Fruit fly (Drosophila melanogaster) whole organism, embryonic: Measurements from ENCODE around the gene CG4382.

Source experiments
- Abd-B ChIP-seq: fragments of 200-800 bp; sonication (Bioruptor generic); optimal IDR thresholded peaks from 2 replicates; lab custom pipeline; 2018; ENCODE audit warnings: missing biosample characterization, mild to moderate bottlenecking, missing genetic modification characterization, moderate library complexity
- Antp ChIP-seq: fragments of 200-800 bp; sonication (Bioruptor generic); optimal IDR thresholded peaks from 3 replicates; lab custom pipeline; 2016; ENCODE audit warnings: missing biosample characterization, missing genetic modification characterization
- B-H1 ChIP-seq: fragments of 200-800 bp; sonication (Bioruptor generic); IDR thresholded peaks from 3 replicates; pipeline ENCODE4 v1.3.6; 2022; ENCODE audit warnings: missing biosample characterization, missing genetic modification characterization
- Bdp1 ChIP-seq: fragments of 200-800 bp; sonication (Bioruptor generic); optimal IDR thresholded peaks from 3 replicates; lab custom pipeline; 2016; ENCODE audit warnings: missing biosample characterization, missing genetic modification characterization
- Blimp-1 ChIP-seq: fragments of 200-800 bp; sonication (Bioruptor generic); optimal IDR thresholded peaks from 3 replicates; lab custom pipeline; 2018; ENCODE audit warnings: missing biosample characterization, missing genetic modification characterization, mild to moderate bottlenecking, moderate library complexity, missing genetic modification reagents
- CG10654 ChIP-seq: fragments of 200-800 bp; sonication (Bioruptor generic); optimal IDR thresholded peaks from 2 replicates; lab custom pipeline; 2016; ENCODE audit warnings: missing biosample characterization, missing genetic modification characterization
- CG11398 ChIP-seq: fragments of 200-800 bp; sonication (Bioruptor generic); optimal IDR thresholded peaks from 2 replicates; lab custom pipeline; 2016; ENCODE audit warnings: missing biosample characterization, missing genetic modification characterization
- CG11695 ChIP-seq: fragments of 200-800 bp; sonication (Bioruptor generic); IDR thresholded peaks from 3 replicates; pipeline ENCODE4 v1.3.6; 2022; ENCODE audit warnings: missing biosample characterization, missing genetic modification characterization
- CG12104 ChIP-seq: fragments of 200-800 bp; sonication (Bioruptor generic); optimal IDR thresholded peaks from 3 replicates; lab custom pipeline; 2016; ENCODE audit warnings: missing biosample characterization, missing genetic modification characterization
- CG12391 ChIP-seq: fragments of 200-800 bp; sonication (Bioruptor generic); optimal IDR thresholded peaks from 3 replicates; lab custom pipeline; 2018; ENCODE audit warnings: missing biosample characterization, mild to moderate bottlenecking, missing genetic modification characterization, moderate library complexity
- CG13424 ChIP-seq: fragments of 200-800 bp; sonication (Bioruptor generic); optimal IDR thresholded peaks from 2 replicates; lab custom pipeline; 2019; ENCODE audit warnings: missing biosample characterization, mild to moderate bottlenecking, missing genetic modification characterization, moderate library complexity
- CG14860 ChIP-seq: fragments of 200-800 bp; sonication (Bioruptor generic); IDR thresholded peaks from 3 replicates; pipeline ENCODE4 v1.3.6; 2022; ENCODE audit warnings: missing biosample characterization, missing genetic modification characterization; ENCODE audit not compliant: partially characterized antibody
- CG1602 ChIP-seq: fragments of 200-800 bp; sonication (Bioruptor generic); optimal IDR thresholded peaks from 3 replicates; lab custom pipeline; 2016; ENCODE audit warnings: missing biosample characterization, missing genetic modification characterization
- CG16863 ChIP-seq: fragments of 200-800 bp; sonication (Bioruptor generic); optimal IDR thresholded peaks from 3 replicates; lab custom pipeline; 2016; ENCODE audit warnings: missing biosample characterization, missing genetic modification characterization
- CG17361 ChIP-seq: fragments of 200-800 bp; sonication (Bioruptor generic); IDR thresholded peaks from 3 replicates; pipeline ENCODE4 v1.3.6; 2022; ENCODE audit warnings: missing biosample characterization, missing genetic modification characterization
- CG18599 ChIP-seq: fragments of 200-800 bp; sonication (Bioruptor generic); optimal IDR thresholded peaks from 3 replicates; lab custom pipeline; 2017; ENCODE audit warnings: missing biosample characterization, missing genetic modification characterization, mild to moderate bottlenecking, moderate library complexity, missing genetic modification reagents
- CG2129 ChIP-seq: fragments of 200-800 bp; sonication (Bioruptor generic); IDR thresholded peaks from 2 replicates; pipeline ENCODE4 v1.3.6; 2022; ENCODE audit warnings: missing biosample characterization, missing genetic modification characterization; ENCODE audit not compliant: partially characterized antibody
- CG31388 ChIP-seq: fragments of 200-800 bp; sonication (Bioruptor generic); optimal IDR thresholded peaks from 2 replicates; lab custom pipeline; 2016; ENCODE audit warnings: missing biosample characterization, missing genetic modification characterization
- CG31441 ChIP-seq: fragments of 200-800 bp; sonication (Bioruptor generic); IDR thresholded peaks from 2 replicates; pipeline ENCODE4 v1.3.6; 2022; ENCODE audit warnings: missing biosample characterization, missing genetic modification characterization
- CG34422 ChIP-seq: fragments of 200-800 bp; sonication (Bioruptor generic); IDR thresholded peaks from 3 replicates; pipeline ENCODE4 v1.3.6; 2022; ENCODE audit warnings: missing biosample characterization, missing genetic modification characterization
- CG7928 ChIP-seq: fragments of 200-800 bp; sonication (Bioruptor generic); optimal IDR thresholded peaks from 2 replicates; lab custom pipeline; 2017; ENCODE audit warnings: missing biosample characterization, mild to moderate bottlenecking, missing genetic modification characterization
- CG9215 ChIP-seq: fragments of 200-800 bp; sonication (Bioruptor generic); IDR thresholded peaks from 2 replicates; pipeline ENCODE4 v1.3.6; 2022; ENCODE audit warnings: missing biosample characterization, missing genetic modification characterization
- CkIIα-i1 ChIP-seq: fragments of 200-800 bp; sonication (Bioruptor generic); IDR thresholded peaks from 2 replicates; pipeline ENCODE4 v1.3.6; 2022; ENCODE audit warnings: missing biosample characterization, missing genetic modification characterization
- Dip2 ChIP-seq: fragments of 200-800 bp; sonication (Bioruptor generic); IDR thresholded peaks from 2 replicates; pipeline ENCODE4 v1.3.6; 2022; ENCODE audit warnings: missing biosample characterization, missing genetic modification characterization
- Doc2 ChIP-seq: fragments of 200-800 bp; sonication (Bioruptor generic); IDR thresholded peaks from 2 replicates; pipeline ENCODE4 v1.3.6; 2022; ENCODE audit warnings: missing biosample characterization, missing genetic modification characterization
- Drgx ChIP-seq: fragments of 200-800 bp; sonication (Bioruptor generic); IDR thresholded peaks from 2 replicates; pipeline ENCODE4 v1.3.6; 2022; ENCODE audit warnings: missing biosample characterization, missing genetic modification characterization
- Hey ChIP-seq: fragments of 200-800 bp; sonication (Bioruptor generic); optimal IDR thresholded peaks from 3 replicates; lab custom pipeline; 2018; ENCODE audit warnings: missing biosample characterization, mild to moderate bottlenecking, missing genetic modification characterization
- Hr51 ChIP-seq, 2 experiments: fragments of 200-800 bp; sonication (Bioruptor generic); optimal IDR thresholded peaks; 2 replicates in 1 of 2; 3 replicates in 1 of 2; lab custom pipeline; 2016 to 2018; ENCODE audit warnings: missing biosample characterization in 2 of 2, missing genetic modification characterization in 2 of 2, mild to moderate bottlenecking in 1 of 2, moderate library complexity in 1 of 2
- Lhr ChIP-seq: fragments of 200-800 bp; sonication (Bioruptor generic); optimal IDR thresholded peaks from 3 replicates; lab custom pipeline; 2017; ENCODE audit warnings: mild to moderate bottlenecking, missing biosample characterization, missing genetic modification reagents, missing genetic modification characterization
- MBD-R2 ChIP-seq: fragments of 200-800 bp; sonication (Bioruptor generic); IDR thresholded peaks from 2 replicates; pipeline ENCODE4 v1.3.6; 2022; ENCODE audit warnings: missing biosample characterization, missing genetic modification characterization
- Mes4 ChIP-seq: fragments of 200-800 bp; sonication (Bioruptor generic); optimal IDR thresholded peaks from 2 replicates; lab custom pipeline; 2016; ENCODE audit warnings: missing biosample characterization, missing genetic modification characterization
- NC2α ChIP-seq: fragments of 200-800 bp; sonication (Bioruptor generic); optimal IDR thresholded peaks from 2 replicates; lab custom pipeline; 2016; ENCODE audit warnings: missing biosample characterization, missing genetic modification characterization
- Sin3A ChIP-seq: fragments of >200 bp; optimal IDR thresholded peaks from 2 replicates; lab custom pipeline; 2018
- Stat92E ChIP-seq, 3 experiments: fragments of >200 bp in 2 of 3; fragments of 200-800 bp in 1 of 3; sonication (Bioruptor generic) in 1 of 3; optimal IDR thresholded peaks; 2 replicates each; lab custom pipeline; 2017 to 2019; ENCODE audit warnings: missing biosample characterization in 3 of 3, missing genetic modification characterization in 3 of 3, mild to moderate bottlenecking in 1 of 3, moderate library complexity in 1 of 3
- Tbp ChIP-seq: fragments of >200 bp; optimal IDR thresholded peaks from 2 replicates; lab custom pipeline; 2018; ENCODE audit warnings: missing biosample characterization, missing genetic modification characterization
- al ChIP-seq: fragments of 200-800 bp; sonication (Bioruptor generic); IDR thresholded peaks from 2 replicates; pipeline ENCODE4 v1.3.6; 2022; ENCODE audit warnings: missing biosample characterization, missing genetic modification characterization
- aop ChIP-seq: fragments of 200-800 bp; sonication (Bioruptor generic); IDR thresholded peaks from 2 replicates; pipeline ENCODE4 v1.3.6; 2022; ENCODE audit warnings: missing biosample characterization, missing genetic modification characterization
- bbx ChIP-seq: fragments of 200-800 bp; sonication (Bioruptor generic); IDR thresholded peaks from 2 replicates; pipeline ENCODE4 v1.3.6; 2022; ENCODE audit warnings: missing biosample characterization, missing genetic modification characterization; ENCODE audit not compliant: partially characterized antibody
- caup ChIP-seq: fragments of 200-800 bp; sonication (Bioruptor generic); optimal IDR thresholded peaks from 3 replicates; lab custom pipeline; 2017; ENCODE audit warnings: missing biosample characterization, mild to moderate bottlenecking, missing genetic modification characterization, moderate library complexity; ENCODE audit not compliant: severe bottlenecking
- dm ChIP-seq: fragments of 200-800 bp; sonication (Bioruptor generic); optimal IDR thresholded peaks from 3 replicates; lab custom pipeline; 2016; ENCODE audit warnings: missing biosample characterization, missing genetic modification characterization
- dpn ChIP-seq, 2 experiments: fragments of 200-800 bp; sonication (Bioruptor generic); optimal IDR thresholded peaks; 3 replicates each; lab custom pipeline; 2016; ENCODE audit warnings: missing biosample characterization in 2 of 2, missing genetic modification characterization in 2 of 2
- fru ChIP-seq: fragments of >200 bp; optimal IDR thresholded peaks from 2 replicates; lab custom pipeline; 2017
- grn ChIP-seq: fragments of 200-800 bp; sonication (Bioruptor generic); optimal IDR thresholded peaks from 3 replicates; lab custom pipeline; 2017; ENCODE audit warnings: missing biosample characterization, missing genetic modification characterization
- jigr1 ChIP-seq: fragments of 200-800 bp; sonication (Bioruptor generic); IDR thresholded peaks from 3 replicates; pipeline ENCODE4 v1.3.6; 2022; ENCODE audit warnings: missing biosample characterization, missing genetic modification characterization
- oc ChIP-seq: fragments of 200-800 bp; sonication (Bioruptor generic); optimal IDR thresholded peaks from 2 replicates; lab custom pipeline; 2018; ENCODE audit warnings: missing biosample characterization, mild to moderate bottlenecking, missing genetic modification characterization, moderate library complexity
- onecut ChIP-seq: fragments of 200-800 bp; sonication (Bioruptor generic); IDR thresholded peaks from 2 replicates; pipeline ENCODE4 v1.3.6; 2022; ENCODE audit warnings: missing biosample characterization, missing genetic modification characterization
- pita ChIP-seq: fragments of 200-800 bp; sonication (Bioruptor generic); optimal IDR thresholded peaks from 2 replicates; lab custom pipeline; 2017; ENCODE audit warnings: missing biosample characterization, mild to moderate bottlenecking, missing genetic modification characterization
- run ChIP-seq: fragments of 200-800 bp; sonication (Bioruptor generic); optimal IDR thresholded peaks from 3 replicates; lab custom pipeline; 2018; ENCODE audit warnings: missing biosample characterization, mild to moderate bottlenecking, missing genetic modification characterization
- sc ChIP-seq, 3 experiments: fragments of >200 bp in 2 of 3; fragments of 200-800 bp in 1 of 3; sonication (Bioruptor generic) in 1 of 3; optimal IDR thresholded peaks; 2 replicates in 2 of 3; 3 replicates in 1 of 3; lab custom pipeline; 2017; ENCODE audit warnings: mild to moderate bottlenecking in 1 of 3, missing biosample characterization in 1 of 3, missing genetic modification characterization in 1 of 3, missing genetic modification reagents in 1 of 3
- sd ChIP-seq: fragments of 200-800 bp; sonication (Bioruptor generic); optimal IDR thresholded peaks from 3 replicates; lab custom pipeline; 2018; ENCODE audit warnings: missing biosample characterization, mild to moderate bottlenecking, missing genetic modification characterization, moderate library complexity
- sqz ChIP-seq: fragments of 200-800 bp; sonication (Bioruptor generic); optimal IDR thresholded peaks from 3 replicates; lab custom pipeline; 2018; ENCODE audit warnings: missing biosample characterization, mild to moderate bottlenecking, missing genetic modification characterization
- toy ChIP-seq: fragments of 200-800 bp; sonication (Bioruptor generic); IDR thresholded peaks from 2 replicates; pipeline ENCODE4 v1.3.6; 2022; ENCODE audit warnings: missing biosample characterization, missing genetic modification characterization

CG4382 gene

dm6 chr2L:9619925-9620324 lies 19.3 kb upstream of the CG4382 start (continued):
- TF ChIP-seq Doc2 (GFP tag; lab: Robert Waterston, UW) = no peak
- no peak for TF ChIP-seq sqz (GFP tag; lab: Kevin White, UChicago)
- no peak for TF ChIP-seq Bdp1
- peak; percentile 87 for TF ChIP-seq sd (tag; lab: Kevin White, UChicago)
- no peak for TF ChIP-seq Drgx (GFP tag; lab: Robert Waterston, UW)
- TF ChIP-seq al (GFP tag; lab: Robert Waterston, UW) = no peak
- no peak for TF ChIP-seq dm (GFP tag; lab: Kevin White, UChicago)
- TF ChIP-seq CG34422 (GFP tag; lab: Robert Waterston, UW) = no peak
- no peak for TF ChIP-seq Tbp (GFP tag; lab: Kevin White, UChicago)
- no peak for TF ChIP-seq CG11695 (GFP tag; lab: Robert Waterston, UW)
- no peak for TF ChIP-seq CG18599 (GFP tag; lab: Kevin White, UChicago)
- TF ChIP-seq Mes4 (GFP tag; lab: Kevin White, UChicago) = no peak
- no peak for TF ChIP-seq onecut (GFP tag; lab: Robert Waterston, UW)
- TF ChIP-seq CG1602 = no peak
- no peak for TF ChIP-seq CG16863
- TF ChIP-seq oc (tag; lab: Kevin White, UChicago) = no peak
- no peak for TF ChIP-seq Sin3A (lab: Kevin White, UChicago)
- no peak for TF ChIP-seq Blimp-1
- TF ChIP-seq toy = no peak
- TF ChIP-seq NC2α (GFP tag; lab: Kevin White, UChicago) = no peak
- TF ChIP-seq CG12104 (GFP tag; lab: Kevin White, UChicago) = no peak
- TF ChIP-seq CkIIα-i1 (GFP tag; lab: Robert Waterston, UW) = no peak
- TF ChIP-seq Stat92E (GFP tag; optimal IDR thresholded peaks at IDR 0.05; lab: Kevin White, UChicago) = no peak
- TF ChIP-seq CG9215 (GFP tag; lab: Robert Waterston, UW) = no peak
- TF ChIP-seq MBD-R2 (GFP tag; lab: Robert Waterston, UW) = no peak
- no peak for TF ChIP-seq B-H1
- no peak for TF ChIP-seq jigr1 (GFP tag; lab: Robert Waterston, UW)
- no peak for TF ChIP-seq fru (lab: Kevin White, UChicago)
- no peak for TF ChIP-seq dpn (GFP tag; optimal IDR thresholded peaks at IDR 0.05; lab: Kevin White, UChicago)
- TF ChIP-seq Hr51 (GFP tag; optimal IDR thresholded peaks at IDR 0.05; lab: Kevin White, UChicago) = no peak
- TF ChIP-seq grn (GFP tag; lab: Kevin White, UChicago) = peak; percentile 100
- no peak for TF ChIP-seq sc (optimal IDR thresholded peaks at IDR 0.05; lab: Kevin White, UChicago)
- TF ChIP-seq sc (GFP tag; optimal IDR thresholded peaks at IDR 0.05; lab: Kevin White, UChicago) = no peak
- TF ChIP-seq CG31388 (GFP tag; lab: Kevin White, UChicago) = no peak
- TF ChIP-seq CG17361 = no peak
- no peak for TF ChIP-seq CG10654
- TF ChIP-seq Antp (GFP tag; lab: Kevin White, UChicago) = no peak
- no peak for TF ChIP-seq CG11398 (GFP tag; lab: Kevin White, UChicago)
- no peak for TF ChIP-seq CG14860 (GFP tag; lab: Robert Waterston, UW)
- TF ChIP-seq run (tag; lab: Kevin White, UChicago) = peak; percentile 95
- TF ChIP-seq Abd-B (GFP tag; lab: Kevin White, UChicago) = no peak
- TF ChIP-seq CG12391 = no peak
- no peak for TF ChIP-seq aop (GFP tag; lab: Robert Waterston, UW)
- no peak for TF ChIP-seq caup (GFP tag; lab: Kevin White, UChicago)
- no peak for TF ChIP-seq CG13424 (tag; lab: Kevin White, UChicago)
- peak; percentile 22 for TF ChIP-seq Hey
- TF ChIP-seq Dip2 (GFP tag; lab: Robert Waterston, UW) = no peak
- TF ChIP-seq CG7928 = no peak
- no peak for TF ChIP-seq pita (GFP tag; lab: Kevin White, UChicago)
- TF ChIP-seq CG2129 = no peak
- no peak for TF ChIP-seq Lhr (GFP tag; lab: Kevin White, UChicago)
- no peak for TF ChIP-seq CG31441 (GFP tag; lab: Robert Waterston, UW)
- TF ChIP-seq bbx = no peak
